Worm (Caenorhabditis elegans) whole organism, young adult: ENCODE measurements around the gene F56D5.5.

Experiments used
- B0261.1 ChIP-seq: sonication (generic microtip); optimal IDR thresholded peaks from 2 replicates; lab custom pipeline; 2016; ENCODE audit warnings: mild to moderate bottlenecking, missing genetic modification characterization, moderate library complexity, missing compliant biosample characterization
- B0336.3 ChIP-seq: fragments of 200-800 bp; sonication (Bioruptor generic); IDR thresholded peaks from 2 replicates; pipeline ENCODE4 v1.3.6; 2022; ENCODE audit warnings: missing genetic modification characterization, missing compliant biosample characterization
- C17E4.6 ChIP-seq: fragments of 200-800 bp; sonication (Bioruptor generic); IDR thresholded peaks from 2 replicates; pipeline ENCODE4 v1.3.6; 2022; ENCODE audit warnings: missing genetic modification reagents, missing genetic modification characterization, missing compliant biosample characterization
- D2030.7 ChIP-seq: fragments of 200-800 bp; sonication (Bioruptor generic); IDR thresholded peaks from 2 replicates; pipeline ENCODE4 v1.3.6; 2022; ENCODE audit warnings: missing genetic modification reagents, missing genetic modification characterization, missing compliant biosample characterization
- F22D6.2 ChIP-seq: sonication (generic microtip); optimal IDR thresholded peaks from 2 replicates; lab custom pipeline; 2016; ENCODE audit warnings: mild to moderate bottlenecking, missing genetic modification characterization, missing compliant biosample characterization
- F37B4.10 ChIP-seq: fragments of 200-800 bp; sonication (Bioruptor generic); IDR thresholded peaks from 2 replicates; pipeline ENCODE4 v1.3.6; 2022; ENCODE audit warnings: missing genetic modification characterization, missing compliant biosample characterization
- F57C9.4 ChIP-seq: sonication (generic microtip); optimal IDR thresholded peaks from 2 replicates; lab custom pipeline; 2017; ENCODE audit warnings: mild to moderate bottlenecking, missing genetic modification characterization, missing compliant biosample characterization
- Y53G8AR.9 ChIP-seq: fragments of 200-800 bp; sonication (Bioruptor generic); conservative IDR thresholded peaks from 2 replicates; pipeline ENCODE4 v1.3.6; 2022; ENCODE audit warnings: missing genetic modification reagents, missing genetic modification characterization, missing compliant biosample characterization
- Y95B8A.8 ChIP-seq: fragments of 200-800 bp; sonication (Bioruptor generic); IDR thresholded peaks from 2 replicates; pipeline ENCODE4 v1.3.6; 2022; ENCODE audit warnings: missing genetic modification reagents, missing genetic modification characterization, missing compliant biosample characterization
- akir-1 ChIP-seq: fragments of 200-800 bp; sonication (Bioruptor generic); optimal IDR thresholded peaks from 2 replicates; lab custom pipeline; 2018; ENCODE audit warnings: mild to moderate bottlenecking, missing genetic modification characterization, moderate library complexity, missing compliant biosample characterization
- ama-1 ChIP-seq, 3 experiments: fragments of 150-350 bp in 1 of 3; sonication (generic microtip) in 2 of 3; optimal IDR thresholded peaks; 2 replicates each; lab custom pipeline; 2014 to 2018; ENCODE audit warnings: missing biosample characterization in 2 of 3, missing genetic modification characterization in 2 of 3, missing genetic modification reagents in 2 of 3
- atf-7 ChIP-seq: sonication (generic microtip); optimal IDR thresholded peaks from 2 replicates; lab custom pipeline; 2017; ENCODE audit warnings: mild to moderate bottlenecking, missing genetic modification characterization, missing compliant biosample characterization
- ceh-100 ChIP-seq: fragments of 200-800 bp; sonication (Bioruptor generic); IDR thresholded peaks from 2 replicates; pipeline ENCODE4 v1.3.6; 2022; ENCODE audit warnings: missing genetic modification reagents, missing genetic modification characterization, missing compliant biosample characterization
- ceh-27 ChIP-seq: fragments of 200-800 bp; sonication (Bioruptor generic); optimal IDR thresholded peaks from 2 replicates; lab custom pipeline; 2018; ENCODE audit warnings: mild to moderate bottlenecking, missing genetic modification characterization, moderate library complexity, missing compliant biosample characterization
- ceh-58 ChIP-seq: fragments of 200-800 bp; sonication (Bioruptor generic); IDR thresholded peaks from 2 replicates; pipeline ENCODE4 v1.3.6; 2022; ENCODE audit warnings: missing genetic modification characterization, missing compliant biosample characterization
- ceh-79 ChIP-seq: sonication (generic microtip); optimal IDR thresholded peaks from 2 replicates; lab custom pipeline; 2017; ENCODE audit warnings: mild to moderate bottlenecking, missing genetic modification characterization, missing compliant biosample characterization
- ceh-91 ChIP-seq: fragments of 200-800 bp; sonication (Bioruptor generic); IDR thresholded peaks from 2 replicates; pipeline ENCODE4 v1.3.6; 2022; ENCODE audit warnings: missing genetic modification reagents, missing genetic modification characterization, missing compliant biosample characterization
- dox-1 ChIP-seq: fragments of 200-800 bp; sonication (Bioruptor generic); IDR thresholded peaks from 2 replicates; pipeline ENCODE4 v1.3.6; 2022; ENCODE audit warnings: missing genetic modification reagents, missing genetic modification characterization, missing compliant biosample characterization
- ekl-4 ChIP-seq: fragments of 200-800 bp; sonication (Bioruptor generic); IDR thresholded peaks from 2 replicates; pipeline ENCODE4 v1.3.6; 2022; ENCODE audit warnings: missing genetic modification reagents, missing genetic modification characterization, missing compliant biosample characterization
- ets-4 ChIP-seq: fragments of 200-800 bp; sonication (Bioruptor generic); optimal IDR thresholded peaks from 2 replicates; lab custom pipeline; 2018; ENCODE audit warnings: mild to moderate bottlenecking, missing genetic modification characterization, missing compliant biosample characterization
- fkh-3 ChIP-seq: sonication (generic microtip); optimal IDR thresholded peaks from 2 replicates; lab custom pipeline; 2016; ENCODE audit warnings: mild to moderate bottlenecking, missing genetic modification characterization, missing compliant biosample characterization
- hmg-20 ChIP-seq: fragments of 200-800 bp; sonication (Bioruptor generic); IDR thresholded peaks from 2 replicates; pipeline ENCODE4 v1.3.6; 2022; ENCODE audit warnings: missing genetic modification reagents, missing genetic modification characterization, missing compliant biosample characterization
- lag-1 ChIP-seq: fragments of 200-800 bp; sonication (Bioruptor generic); IDR thresholded peaks from 2 replicates; pipeline ENCODE4 v1.3.6; 2022; ENCODE audit warnings: missing genetic modification reagents, missing genetic modification characterization, missing compliant biosample characterization
- let-526 ChIP-seq: fragments of 200-800 bp; sonication (Bioruptor generic); IDR thresholded peaks from 2 replicates; pipeline ENCODE4 v1.3.6; 2022; ENCODE audit warnings: missing genetic modification reagents, missing genetic modification characterization, missing compliant biosample characterization
- madf-10 ChIP-seq: sonication (generic microtip); optimal IDR thresholded peaks from 2 replicates; lab custom pipeline; 2016; ENCODE audit warnings: mild to moderate bottlenecking, missing genetic modification characterization, missing compliant biosample characterization
- nfya-1 ChIP-seq: sonication (generic microtip); optimal IDR thresholded peaks from 2 replicates; lab custom pipeline; 2017; ENCODE audit warnings: antibody characterized with exemption, missing compliant biosample characterization, missing genetic modification characterization, borderline replicate concordance; ENCODE audit not compliant: insufficient read depth
- nfya-2 ChIP-seq: fragments of 200-800 bp; sonication (Bioruptor generic); IDR thresholded peaks from 2 replicates; pipeline ENCODE4 v1.3.6; 2022; ENCODE audit warnings: missing genetic modification reagents, missing genetic modification characterization, missing compliant biosample characterization
- nhr-179 ChIP-seq: sonication (generic microtip); optimal IDR thresholded peaks from 2 replicates; lab custom pipeline; 2016; ENCODE audit warnings: mild to moderate bottlenecking, missing genetic modification characterization, missing compliant biosample characterization
- nhr-27 ChIP-seq: fragments of 200-800 bp; sonication (Bioruptor generic); optimal IDR thresholded peaks from 2 replicates; lab custom pipeline; 2018; ENCODE audit warnings: mild to moderate bottlenecking, missing genetic modification characterization, moderate library complexity, missing compliant biosample characterization
- pha-4 ChIP-seq: fragments of 150-350 bp; sonication (generic microtip); optimal IDR thresholded peaks from 2 replicates; lab custom pipeline; 2014; ENCODE audit warnings: missing biosample characterization, missing genetic modification reagents, missing genetic modification characterization
- rcor-1 ChIP-seq: fragments of 200-800 bp; sonication (Bioruptor generic); IDR thresholded peaks from 2 replicates; pipeline ENCODE4 v1.3.6; 2022; ENCODE audit warnings: missing genetic modification reagents, missing genetic modification characterization, missing compliant biosample characterization
- rpc-1 ChIP-seq, 2 experiments: fragments of 150-350 bp in 1 of 2; sonication (generic microtip) in 1 of 2; optimal IDR thresholded peaks; 2 replicates each; lab custom pipeline; 2014 to 2018; ENCODE audit warnings: missing biosample characterization in 1 of 2, missing genetic modification characterization in 1 of 2, missing genetic modification reagents in 1 of 2, missing genotype in 1 of 2
- snpc-1.1 ChIP-seq: sonication (generic microtip); optimal IDR thresholded peaks from 2 replicates; lab custom pipeline; 2017; ENCODE audit warnings: missing genetic modification characterization, mild to moderate bottlenecking, missing compliant biosample characterization, antibody characterized with exemption, moderate library complexity, missing genotype, missing genetic modification reagents; ENCODE audit not compliant: insufficient read depth
- snpc-1.3 ChIP-seq: sonication (generic microtip); optimal IDR thresholded peaks from 2 replicates; lab custom pipeline; 2017; ENCODE audit warnings: missing genetic modification characterization, mild to moderate bottlenecking, missing compliant biosample characterization, antibody characterized with exemption, moderate library complexity, missing genotype, missing genetic modification reagents; ENCODE audit not compliant: insufficient read depth
- snpc-3.4 ChIP-seq: sonication (generic microtip); optimal IDR thresholded peaks from 2 replicates; lab custom pipeline; 2017; ENCODE audit warnings: missing genetic modification characterization, mild to moderate bottlenecking, missing compliant biosample characterization, antibody characterized with exemption, moderate library complexity, missing genotype, missing genetic modification reagents
- unc-130 ChIP-seq: sonication (generic microtip); optimal IDR thresholded peaks from 2 replicates; lab custom pipeline; 2016; ENCODE audit warnings: missing genetic modification reagents, missing genetic modification characterization, missing compliant biosample characterization
- zfh-2 ChIP-seq: fragments of 200-800 bp; sonication (Bioruptor generic); conservative IDR thresholded peaks from 2 replicates; pipeline ENCODE4 v1.3.6; 2022; ENCODE audit warnings: missing genetic modification reagents, missing genetic modification characterization, missing compliant biosample characterization
- ztf-25 ChIP-seq: fragments of 200-800 bp; sonication (Bioruptor generic); IDR thresholded peaks from 2 replicates; pipeline ENCODE4 v1.3.6; 2022; ENCODE audit warnings: missing genetic modification reagents, missing genetic modification characterization, missing compliant biosample characterization
- ztf-26 ChIP-seq: sonication (generic microtip); optimal IDR thresholded peaks from 2 replicates; lab custom pipeline; 2017; ENCODE audit warnings: missing genetic modification characterization, missing compliant biosample characterization
- ztf-3 ChIP-seq: fragments of 200-800 bp; sonication (Bioruptor generic); optimal IDR thresholded peaks from 2 replicates; lab custom pipeline; 2018; ENCODE audit warnings: mild to moderate bottlenecking, missing genetic modification characterization, missing compliant biosample characterization
- ztf-6 ChIP-seq: fragments of 200-800 bp; sonication (Bioruptor generic); IDR thresholded peaks from 2 replicates; pipeline ENCODE4 v1.3.6; 2022; ENCODE audit warnings: missing genetic modification reagents, missing genetic modification characterization, missing compliant biosample characterization

Gene F56D5.5

ce11 chrIV:9408004-9408403, at the start of gene F56D5.5:
TSS of gene F56D5.5 (minus strand) at chrIV:9408104.
- TF ChIP-seq ceh-27 (GFP tag; lab: Kevin White, UChicago) = no peak
- no peak for TF ChIP-seq snpc-3.4 (tag; lab: Kevin White, UChicago)
- TF ChIP-seq ztf-25 (GFP tag; lab: Robert Waterston, UW) = no peak
- no peak for TF ChIP-seq ceh-91
- no peak for TF ChIP-seq snpc-1.1 (tag; lab: Kevin White, UChicago)
- TF ChIP-seq atf-7 (tag; lab: Kevin White, UChicago) = no peak
- no peak for TF ChIP-seq F37B4.10
- TF ChIP-seq B0261.1 (tag; lab: Kevin White, UChicago) = no peak
- TF ChIP-seq akir-1 (GFP tag; lab: Kevin White, UChicago) = no peak
- TF ChIP-seq ztf-26 (tag; lab: Kevin White, UChicago) = no peak
- no peak for TF ChIP-seq nhr-179 (tag; lab: Kevin White, UChicago)
- no peak for TF ChIP-seq rpc-1 (optimal IDR thresholded peaks at IDR 0.05; lab: Kevin White, UChicago)
- no peak for TF ChIP-seq rpc-1 (tag; optimal IDR thresholded peaks at IDR 0.05; lab: Kevin White, UChicago)
- no peak for TF ChIP-seq Y53G8AR.9 (GFP tag; lab: Robert Waterston, UW)
- TF ChIP-seq D2030.7 (GFP tag; lab: Robert Waterston, UW) = no peak
- TF ChIP-seq zfh-2 (GFP tag; lab: Robert Waterston, UW) = no peak
- no peak for TF ChIP-seq let-526 (GFP tag; lab: Robert Waterston, UW)
- TF ChIP-seq ceh-100 (GFP tag; lab: Robert Waterston, UW) = no peak

DNA sequence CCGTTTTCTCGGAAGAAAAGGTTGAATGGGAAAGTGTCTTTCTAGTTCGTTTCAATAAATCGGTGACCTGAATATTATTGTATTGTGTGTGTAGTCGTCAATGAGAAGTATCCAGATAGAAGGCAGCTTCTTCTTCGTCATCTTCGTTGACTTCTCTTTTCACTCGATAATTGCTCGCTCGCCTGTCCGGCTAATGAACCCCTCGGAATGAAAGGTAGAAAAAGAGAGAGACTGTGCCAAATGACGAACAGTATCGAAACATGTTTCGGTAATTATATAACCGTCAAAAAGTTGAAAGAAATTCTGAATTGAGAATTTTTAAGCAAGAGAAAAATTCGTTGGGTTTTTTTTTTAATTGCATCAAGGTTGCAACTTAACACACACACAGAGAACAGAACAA, 49.5 kb upstream of the F56D5.5 start, which contains the start of gene cutl-17:
cutl-17 (minus strand) TSS at position 101 of the 400 bp plus-strand sequence.
- no peak for TF ChIP-seq lag-1 (GFP tag; lab: Robert Waterston, UW)
- TF ChIP-seq C17E4.6 (GFP tag; lab: Robert Waterston, UW) = no peak
- no peak for TF ChIP-seq rcor-1
- no peak for TF ChIP-seq F22D6.2 (tag; lab: Kevin White, UChicago)
- TF ChIP-seq pha-4 (tag; lab: Kevin White, UChicago) = no peak
- no peak for TF ChIP-seq ceh-58 (GFP tag; lab: Robert Waterston, UW)
- no peak for TF ChIP-seq nfya-1 (tag; lab: Kevin White, UChicago)
- TF ChIP-seq ceh-91 = no peak

DNA sequence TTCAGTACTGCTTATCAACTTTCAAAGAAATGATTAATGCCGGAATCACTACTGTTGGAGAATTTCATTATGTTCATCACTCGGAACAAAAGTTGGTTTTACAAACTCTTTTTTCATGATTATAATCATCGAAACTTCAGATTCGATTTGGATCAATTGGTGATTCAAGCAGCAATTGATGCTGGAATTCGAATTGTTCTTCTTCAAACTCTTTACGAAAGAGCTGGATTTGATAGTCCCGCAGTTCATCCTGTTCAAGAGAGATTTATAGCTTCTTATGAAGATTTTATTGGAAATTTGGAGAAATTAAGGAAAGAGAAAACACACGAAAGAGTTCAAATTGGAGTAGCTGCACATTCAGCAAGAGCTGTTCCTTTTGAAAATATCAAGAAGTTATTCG, 43.9 kb upstream of the F56D5.5 start:
- no peak for TF ChIP-seq nhr-27 (tag; lab: Kevin White, UChicago)
- TF ChIP-seq rpc-1 (optimal IDR thresholded peaks at IDR 0.05; lab: Kevin White, UChicago) = no peak
- TF ChIP-seq rpc-1 (tag; optimal IDR thresholded peaks at IDR 0.05; lab: Kevin White, UChicago) = no peak
- no peak for TF ChIP-seq Y95B8A.8 (GFP tag; lab: Robert Waterston, UW)
- no peak for TF ChIP-seq dox-1 (GFP tag; lab: Robert Waterston, UW)
- TF ChIP-seq madf-10 (tag; lab: Kevin White, UChicago) = no peak
- no peak for TF ChIP-seq F37B4.10
- TF ChIP-seq fkh-3 (tag; lab: Kevin White, UChicago) = no peak
- no peak for TF ChIP-seq ztf-6
- TF ChIP-seq nfya-2 (GFP tag; lab: Robert Waterston, UW) = no peak
- no peak for TF ChIP-seq B0336.3 (GFP tag; lab: Robert Waterston, UW)
- TF ChIP-seq ets-4 (GFP tag; lab: Kevin White, UChicago) = no peak
- no peak for TF ChIP-seq ceh-79 (tag; lab: Kevin White, UChicago)
- no peak for TF ChIP-seq F57C9.4 (tag; lab: Kevin White, UChicago)
- no peak for TF ChIP-seq unc-130
- no peak for TF ChIP-seq hmg-20 (GFP tag; lab: Robert Waterston, UW)
- TF ChIP-seq ama-1 (optimal IDR thresholded peaks at IDR 0.05; lab: Kevin White, UChicago) = no peak
- no peak for TF ChIP-seq ama-1 (GFP tag; optimal IDR thresholded peaks at IDR 0.05; lab: Kevin White, UChicago)
- no peak for TF ChIP-seq ztf-3 (GFP tag; lab: Kevin White, UChicago)
- TF ChIP-seq snpc-1.3 (tag; lab: Kevin White, UChicago) = no peak
- TF ChIP-seq ekl-4 (GFP tag; lab: Robert Waterston, UW) = no peak
